Worm (Caenorhabditis elegans): ENCODE results near the gene unc-105.
A peak's percentile ranks its signal among the peaks of the same experiment; 100 is the strongest.

Gene unc-105

ce11 chrII:8131413-8131966 is 15.2 kb downstream of the unc-105 start:
- TF ChIP-seq Y95B8A.8 (GFP tag; IDR thresholded peaks at IDR 0.05) (no peak), hsf-1 (GFP tag; IDR thresholded peaks at IDR 0.05) (no peak), xnd-1 (tag; optimal IDR thresholded peaks at IDR 0.05) (no peak), lir-1 (GFP tag; conservative IDR thresholded peaks at IDR 0.05) (no peak), nfyb-1 (GFP tag; IDR thresholded peaks at IDR 0.05) (0 out of 2 replicates have a peak, but pooled peaks have one; percentile 63), cebp-1 (GFP tag; IDR thresholded peaks at IDR 0.05) (no peak), cebp-1 (tag; optimal IDR thresholded peaks at IDR 0.05) (peak; percentile 51), ceh-27 (GFP tag; optimal IDR thresholded peaks at IDR 0.05) (peak; percentile 28), dpff-1 (tag; optimal IDR thresholded peaks at IDR 0.05) (no peak), let-526 (GFP tag; IDR thresholded peaks at IDR 0.05) (no peak), efl-1 (GFP tag; optimal IDR thresholded peaks at IDR 0.05) (no peak), K12H6.12 (tag; optimal IDR thresholded peaks at IDR 0.05) (peak; percentile 72), zfh-2 (GFP tag; conservative IDR thresholded peaks at IDR 0.05) (peak; percentile 80), F55B11.4 (tag; optimal IDR thresholded peaks at IDR 0.05; ENCODE audit: borderline replicate concordance, insufficient read depth) (no peak), nfya-2 (GFP tag; IDR thresholded peaks at IDR 0.05) (no peak), attf-3 (GFP tag; conservative IDR thresholded peaks at IDR 0.05) (peak; percentile 54; the same call in 1 of the 2 replicates), egl-18 (GFP tag; IDR thresholded peaks at IDR 0.05) (no peak), egl-44 (GFP tag; IDR thresholded peaks at IDR 0.05) (0 out of 2 replicates have a peak, but pooled peaks have one; percentile 20), madf-8 (GFP tag; conservative IDR thresholded peaks at IDR 0.05) (no peak), ztf-22 (GFP tag; optimal IDR thresholded peaks at IDR 0.05) (peak; percentile 44), chd-7 (tag; optimal IDR thresholded peaks at IDR 0.05) (peak; percentile 54), nhr-27 (tag; optimal IDR thresholded peaks at IDR 0.05) (peak; percentile 20), T07F8.4 (tag; optimal IDR thresholded peaks at IDR 0.05) (no peak), F52B5.7 (tag; optimal IDR thresholded peaks at IDR 0.05) (peak; percentile 39), repo-1 (tag; optimal IDR thresholded peaks at IDR 0.05) (peak; percentile 18), ets-4 (GFP tag; optimal IDR thresholded peaks at IDR 0.05) (no peak), hmg-1.2 (GFP tag; IDR thresholded peaks at IDR 0.05) (peak; percentile 54; the same call in 1 of the 2 replicates), Y53G8AR.9 (GFP tag; conservative IDR thresholded peaks at IDR 0.05) (0 out of 2 replicates have a peak, but pooled peaks have one; percentile 18), lin-35 (GFP tag; optimal IDR thresholded peaks at IDR 0.05) (peak in 1 of 3 experiments; percentile 29), snpc-4 (GFP tag; optimal IDR thresholded peaks at IDR 0.05) (no peak), snpc-4 (tag; optimal IDR thresholded peaks at IDR 0.05) (no peak), atf-7 (tag; optimal IDR thresholded peaks at IDR 0.05) (no peak)

- TF ChIP-seq nfya-2 (GFP tag; IDR thresholded peaks at IDR 0.05) (no peak), repo-1 (tag; optimal IDR thresholded peaks at IDR 0.05) (peak; percentile 16)
These were observed 19.7 kb downstream of the unc-105 start for ce11 chrII:8135953-8136352.

ce11 chrII:8136818-8137217 is 20.6 kb downstream of the unc-105 start, which contains the start of gene ctns-1:
Gene ctns-1 (minus strand): TSS chrII:8136918.
- TF ChIP-seq snpc-4 (GFP tag; optimal IDR thresholded peaks at IDR 0.05), result no peak
- TF ChIP-seq snpc-4 (tag; optimal IDR thresholded peaks at IDR 0.05), result no peak
- TF ChIP-seq mxl-1 (tag; optimal IDR thresholded peaks at IDR 0.05), result no peak
- no peak for TF ChIP-seq F23B12.7 (tag; optimal IDR thresholded peaks at IDR 0.05; ENCODE audit: insufficient read depth)
- no peak for TF ChIP-seq ztf-28 (GFP tag; IDR thresholded peaks at IDR 0.05)
- no peak for TF ChIP-seq lin-35 (GFP tag; optimal IDR thresholded peaks at IDR 0.05)

All from whole organism, young adult.